Worm (Caenorhabditis elegans) whole organism, mixed stage, embryonic: ENCODE results near the gene T25G12.13.

Source experiments
- elt-1 ChIP-seq: sonication (generic microtip); optimal IDR thresholded peaks from 2 replicates; lab custom pipeline; 2017; ENCODE audit warnings: missing genetic modification characterization, mild to moderate bottlenecking, missing compliant biosample characterization, antibody characterized with exemption, moderate library complexity, borderline replicate concordance; ENCODE audit not compliant: insufficient read depth
- lin-32 ChIP-seq: fragments of 200-800 bp; sonication (Bioruptor generic); optimal IDR thresholded peaks from 2 replicates; lab custom pipeline; 2018; ENCODE audit warnings: mild to moderate bottlenecking, missing genetic modification characterization, missing compliant biosample characterization
- nhr-28 ChIP-seq: fragments of 150-350 bp; optimal IDR thresholded peaks from 2 replicates; lab custom pipeline; 2014; ENCODE audit warnings: missing biosample characterization, missing genetic modification characterization

DNA sequence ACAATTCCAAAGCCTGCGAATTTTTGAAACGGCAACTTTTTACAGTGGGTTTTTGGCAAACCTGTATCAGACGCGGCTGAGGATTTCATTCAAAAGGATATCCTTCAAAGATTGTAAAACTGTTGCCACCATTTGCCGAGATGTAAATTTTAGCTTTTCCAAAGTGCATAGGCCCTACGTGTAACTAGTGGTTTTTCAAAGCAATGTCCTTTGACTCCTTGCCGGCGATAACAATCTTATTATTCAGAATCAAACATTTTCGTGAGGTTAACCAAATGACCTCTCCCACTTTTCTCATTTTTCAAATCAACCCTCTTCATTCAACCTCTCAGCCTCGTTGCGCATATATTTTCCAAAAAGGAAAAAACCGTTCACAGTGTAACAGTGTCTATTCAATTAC lies 11.8 kb upstream of the T25G12.13 start, which contains the start of gene T25G12.3:
- TF ChIP-seq lin-32 (GFP tag; lab: Kevin White, UChicago), result no peak
- no peak for TF ChIP-seq elt-1 (tag; lab: Kevin White, UChicago)
- TF ChIP-seq nhr-28, result no peak
